Fruit fly (Drosophila melanogaster) whole organism, prepupa: ENCODE data around the gene Ir31a.
A peak's percentile ranks its signal among the peaks of the same experiment; 100 is the strongest.

Source experiments
- CG10631 ChIP-seq: fragments of 200-800 bp; sonication (Bioruptor generic); optimal IDR thresholded peaks from 2 replicates; lab custom pipeline; 2016; ENCODE audit warnings: missing biosample characterization, missing genetic modification characterization
- CG10669 ChIP-seq: fragments of 200-800 bp; sonication (Bioruptor generic); optimal IDR thresholded peaks from 3 replicates; lab custom pipeline; 2018; ENCODE audit warnings: missing biosample characterization, mild to moderate bottlenecking, missing genetic modification characterization, moderate library complexity
- CG11762 ChIP-seq: fragments of 200-800 bp; sonication (Bioruptor generic); optimal IDR thresholded peaks from 3 replicates; lab custom pipeline; 2016; ENCODE audit warnings: missing biosample characterization, missing genetic modification characterization; ENCODE audit not compliant: insufficient read depth
- CG11902 ChIP-seq: fragments of 200-800 bp; sonication (Bioruptor generic); optimal IDR thresholded peaks from 3 replicates; lab custom pipeline; 2016; ENCODE audit warnings: missing biosample characterization, missing genetic modification characterization
- CG15336 ChIP-seq: fragments of 200-800 bp; sonication (Bioruptor generic); IDR thresholded peaks from 2 replicates; pipeline ENCODE4 v1.3.6; 2022; ENCODE audit warnings: missing biosample characterization, missing genetic modification characterization
- CG1621 ChIP-seq: fragments of 200-800 bp; sonication (Bioruptor generic); optimal IDR thresholded peaks from 3 replicates; lab custom pipeline; 2018; ENCODE audit warnings: missing biosample characterization, mild to moderate bottlenecking, missing genetic modification characterization
- CG16779 ChIP-seq: fragments of 200-800 bp; sonication (Bioruptor generic); optimal IDR thresholded peaks from 3 replicates; lab custom pipeline; 2017; ENCODE audit warnings: missing biosample characterization, mild to moderate bottlenecking, missing genetic modification characterization
- CG3032 ChIP-seq: fragments of 200-800 bp; optimal IDR thresholded peaks from 2 replicates; lab custom pipeline; 2019; ENCODE audit warnings: missing biosample characterization, mild to moderate bottlenecking, missing genetic modification characterization, moderate library complexity
- CG32006 ChIP-seq: fragments of 200-800 bp; sonication (Bioruptor generic); optimal IDR thresholded peaks from 3 replicates; lab custom pipeline; 2017; ENCODE audit warnings: missing biosample characterization, mild to moderate bottlenecking, missing genetic modification characterization
- CG34406 ChIP-seq: fragments of 200-800 bp; sonication (Bioruptor generic); optimal IDR thresholded peaks from 3 replicates; lab custom pipeline; 2016; ENCODE audit warnings: missing biosample characterization, missing genetic modification characterization
- CG4318 ChIP-seq: fragments of 200-800 bp; sonication (Bioruptor generic); optimal IDR thresholded peaks from 3 replicates; lab custom pipeline; 2017; ENCODE audit warnings: missing biosample characterization, mild to moderate bottlenecking, missing genetic modification characterization
- CG6163 ChIP-seq: fragments of 200-800 bp; sonication (Bioruptor generic); IDR thresholded peaks from 3 replicates; pipeline ENCODE4 v1.3.6; 2022; ENCODE audit warnings: missing biosample characterization, missing genetic modification characterization
- CG6276 ChIP-seq: fragments of 200-800 bp; sonication (Bioruptor generic); optimal IDR thresholded peaks from 2 replicates; lab custom pipeline; 2017; ENCODE audit warnings: missing biosample characterization, mild to moderate bottlenecking, missing genetic modification characterization
- CG6792 ChIP-seq: fragments of 200-800 bp; sonication (Bioruptor generic); optimal IDR thresholded peaks from 3 replicates; lab custom pipeline; 2016; ENCODE audit warnings: missing biosample characterization, missing genetic modification characterization
- CG6808 ChIP-seq: fragments of 200-800 bp; sonication (Bioruptor generic); optimal IDR thresholded peaks from 3 replicates; lab custom pipeline; 2017; ENCODE audit warnings: missing biosample characterization, missing genetic modification characterization, mild to moderate bottlenecking, moderate library complexity, missing genetic modification reagents
- CG6854 ChIP-seq: fragments of 200-800 bp; sonication (Bioruptor generic); optimal IDR thresholded peaks from 2 replicates; lab custom pipeline; 2017; ENCODE audit warnings: missing biosample characterization, mild to moderate bottlenecking, missing genetic modification characterization
- CG7368 ChIP-seq: fragments of 200-800 bp; sonication (Bioruptor generic); optimal IDR thresholded peaks from 3 replicates; lab custom pipeline; 2016; ENCODE audit warnings: missing biosample characterization, missing genetic modification characterization
- CG8632 ChIP-seq: fragments of 200-800 bp; sonication (Bioruptor generic); optimal IDR thresholded peaks from 3 replicates; lab custom pipeline; 2016; ENCODE audit warnings: missing biosample characterization, missing genetic modification characterization
- CG9139 ChIP-seq: fragments of 200-800 bp; sonication (Bioruptor generic); optimal IDR thresholded peaks from 3 replicates; lab custom pipeline; 2017; ENCODE audit warnings: missing biosample characterization, mild to moderate bottlenecking, missing genetic modification characterization
- Eip78C ChIP-seq: fragments of 200-800 bp; sonication (Bioruptor generic); peaks from one replicate; lab custom pipeline; 2016; ENCODE audit warnings: missing biosample characterization, missing genetic modification characterization
- Eip93F ChIP-seq: fragments of 200-800 bp; sonication (Bioruptor generic); optimal IDR thresholded peaks from 2 replicates; lab custom pipeline; 2016; ENCODE audit warnings: missing biosample characterization, mild to moderate bottlenecking, missing genetic modification characterization
- Ets21C ChIP-seq: fragments of 200-800 bp; sonication (Bioruptor generic); optimal IDR thresholded peaks from 3 replicates; lab custom pipeline; 2016; ENCODE audit warnings: missing biosample characterization, missing genetic modification characterization
- Ets96B ChIP-seq: fragments of 200-800 bp; optimal IDR thresholded peaks from 2 replicates; lab custom pipeline; 2019; ENCODE audit warnings: missing biosample characterization, mild to moderate bottlenecking, missing genetic modification characterization, moderate library complexity
- Gug ChIP-seq: fragments of 200-800 bp; sonication (Bioruptor generic); IDR thresholded peaks from 2 replicates; pipeline ENCODE4 v1.3.6; 2022; ENCODE audit warnings: missing biosample characterization, missing genetic modification characterization
- Hr39 ChIP-seq: fragments of 200-800 bp; sonication (Bioruptor generic); optimal IDR thresholded peaks from 2 replicates; lab custom pipeline; 2016; ENCODE audit warnings: missing biosample characterization, missing genetic modification characterization
- Hr4 ChIP-seq: fragments of 200-800 bp; sonication (Bioruptor generic); optimal IDR thresholded peaks from 3 replicates; lab custom pipeline; 2016; ENCODE audit warnings: missing biosample characterization, missing genetic modification characterization
- Lpt ChIP-seq: fragments of 200-800 bp; sonication (Bioruptor generic); optimal IDR thresholded peaks from 3 replicates; lab custom pipeline; 2016; ENCODE audit warnings: missing biosample characterization, missing genetic modification characterization
- Met ChIP-seq: fragments of 200-800 bp; sonication (Bioruptor generic); optimal IDR thresholded peaks from 3 replicates; lab custom pipeline; 2016; ENCODE audit warnings: missing biosample characterization, missing genetic modification characterization
- OdsH ChIP-seq: fragments of 200-800 bp; sonication (Bioruptor generic); optimal IDR thresholded peaks from 3 replicates; lab custom pipeline; 2016; ENCODE audit warnings: missing biosample characterization, missing genetic modification characterization
- Smox ChIP-seq: fragments of 200-800 bp; sonication (Bioruptor generic); optimal IDR thresholded peaks from 3 replicates; lab custom pipeline; 2016; ENCODE audit warnings: missing biosample characterization, missing genetic modification characterization
- Sox102F ChIP-seq: fragments of 200-800 bp; sonication (Bioruptor generic); optimal IDR thresholded peaks from 2 replicates; lab custom pipeline; 2016; ENCODE audit warnings: missing biosample characterization, mild to moderate bottlenecking, missing genetic modification characterization
- Sox15 ChIP-seq: fragments of 200-800 bp; sonication (Bioruptor generic); optimal IDR thresholded peaks from 3 replicates; lab custom pipeline; 2016; ENCODE audit warnings: missing biosample characterization, missing genetic modification characterization
- achi ChIP-seq: fragments of 200-800 bp; sonication (Bioruptor generic); optimal IDR thresholded peaks from 3 replicates; lab custom pipeline; 2016; ENCODE audit warnings: missing biosample characterization, missing genetic modification characterization
- acj6 ChIP-seq: fragments of 200-800 bp; sonication (Bioruptor generic); optimal IDR thresholded peaks from 3 replicates; lab custom pipeline; 2016; ENCODE audit warnings: missing biosample characterization, missing genetic modification characterization
- dac ChIP-seq: fragments of 200-800 bp; sonication (Bioruptor generic); optimal IDR thresholded peaks from 2 replicates; lab custom pipeline; 2017; ENCODE audit warnings: missing biosample characterization, mild to moderate bottlenecking, missing genetic modification characterization
- dsx ChIP-seq: fragments of 200-800 bp; optimal IDR thresholded peaks from 3 replicates; lab custom pipeline; 2019; ENCODE audit warnings: missing biosample characterization, mild to moderate bottlenecking, missing genetic modification characterization, moderate library complexity; ENCODE audit not compliant: poor library complexity, severe bottlenecking
- eg ChIP-seq: fragments of 200-800 bp; sonication (Bioruptor generic); IDR thresholded peaks from 3 replicates; pipeline ENCODE4 v1.3.6; 2022; ENCODE audit warnings: missing biosample characterization, missing genetic modification characterization
- esn ChIP-seq: fragments of 200-800 bp; sonication (Bioruptor generic); optimal IDR thresholded peaks from 2 replicates; lab custom pipeline; 2016; ENCODE audit warnings: missing biosample characterization, mild to moderate bottlenecking, missing genetic modification characterization, moderate library complexity
- fd59A ChIP-seq: fragments of 200-800 bp; sonication (Bioruptor generic); optimal IDR thresholded peaks from 2 replicates; lab custom pipeline; 2017; ENCODE audit warnings: missing biosample characterization, mild to moderate bottlenecking, missing genetic modification characterization, missing genetic modification reagents
- lz ChIP-seq: fragments of 200-800 bp; sonication (Bioruptor generic); optimal IDR thresholded peaks from 3 replicates; lab custom pipeline; 2016; ENCODE audit warnings: missing biosample characterization, missing genetic modification characterization
- pdm3 ChIP-seq: fragments of 200-800 bp; sonication (Bioruptor generic); optimal IDR thresholded peaks from 3 replicates; lab custom pipeline; 2016; ENCODE audit warnings: missing biosample characterization, missing genetic modification characterization
- salr ChIP-seq, 2 experiments: fragments of 200-800 bp; sonication (Bioruptor generic); optimal IDR thresholded peaks; 3 replicates each; lab custom pipeline; 2016 to 2018; ENCODE audit warnings: missing biosample characterization in 2 of 2, missing genetic modification characterization in 2 of 2, mild to moderate bottlenecking in 1 of 2
- spab ChIP-seq: fragments of 200-800 bp; sonication (Bioruptor generic); optimal IDR thresholded peaks from 2 replicates; lab custom pipeline; 2017; ENCODE audit warnings: missing biosample characterization, mild to moderate bottlenecking, missing genetic modification characterization, missing genetic modification reagents
- svp ChIP-seq: fragments of 200-800 bp; sonication (Bioruptor generic); peaks from one replicate; lab custom pipeline; 2016; ENCODE audit warnings: missing biosample characterization, missing genetic modification characterization
- topi ChIP-seq: fragments of 200-800 bp; sonication (Bioruptor generic); optimal IDR thresholded peaks from 3 replicates; lab custom pipeline; 2016; ENCODE audit warnings: missing biosample characterization, missing genetic modification characterization
- vri ChIP-seq: fragments of 200-800 bp; sonication (Bioruptor generic); optimal IDR thresholded peaks from 3 replicates; lab custom pipeline; 2016; ENCODE audit warnings: missing biosample characterization, mild to moderate bottlenecking, missing genetic modification characterization

The Ir31a gene

dm6 chr2L:10381890-10382450, 23.4 kb upstream of the Ir31a start, which contains the start of gene CG5096 (continued):
- TF ChIP-seq Ets96B (tag; lab: Kevin White, UChicago) (peak; percentile 62), CG16779 (tag; lab: Kevin White, UChicago) (no peak), CG10669 (GFP tag; lab: Kevin White, UChicago) (peak; percentile 51), pdm3 (GFP tag; lab: Kevin White, UChicago) (no peak), salr (GFP tag; optimal IDR thresholded peaks at IDR 0.05; lab: Kevin White, UChicago) (no peak), Sox15 (no peak), Eip93F (GFP tag; lab: Kevin White, UChicago) (peak; percentile 81), dsx (GFP tag; lab: Kevin White, UChicago) (peak; percentile 29), fd59A (GFP tag; lab: Kevin White, UChicago) (no peak), Eip78C (GFP tag; lab: Kevin White, UChicago) (peak; percentile 92), Ets21C (GFP tag; lab: Kevin White, UChicago) (peak; percentile 37), CG6163 (GFP tag; lab: Robert Waterston, UW) (no peak), CG6854 (GFP tag; lab: Kevin White, UChicago) (no peak), dac (GFP tag; lab: Kevin White, UChicago) (no peak), esn (GFP tag; lab: Kevin White, UChicago) (peak; percentile 81), Hr4 (GFP tag; lab: Kevin White, UChicago) (peak; percentile 54), Gug (GFP tag; lab: Robert Waterston, UW) (no peak; the same call in 1 of the 2 replicates), CG15336 (GFP tag; lab: Robert Waterston, UW) (peak; percentile 67), Sox102F (GFP tag; lab: Kevin White, UChicago) (no peak), CG7368 (peak; percentile 51), CG6808 (GFP tag; lab: Kevin White, UChicago) (no peak), CG11762 (GFP tag; lab: Kevin White, UChicago) (peak; percentile 34), CG1621 (tag; lab: Kevin White, UChicago) (no peak), CG6792 (GFP tag; lab: Kevin White, UChicago) (peak; percentile 69), CG9139 (GFP tag; lab: Kevin White, UChicago) (no peak), spab (no peak), vri (GFP tag; lab: Kevin White, UChicago) (no peak), CG32006 (GFP tag; lab: Kevin White, UChicago) (no peak), Smox (GFP tag; lab: Kevin White, UChicago) (no peak), Met (GFP tag; lab: Kevin White, UChicago) (peak; percentile 80), CG34406 (GFP tag; lab: Kevin White, UChicago) (peak; percentile 73), svp (GFP tag; lab: Kevin White, UChicago) (no peak), OdsH (GFP tag; lab: Kevin White, UChicago) (peak; percentile 55), acj6 (GFP tag; lab: Kevin White, UChicago) (peak; percentile 60), CG6276 (GFP tag; lab: Kevin White, UChicago) (no peak), achi (GFP tag; lab: Kevin White, UChicago) (no peak)

- TF ChIP-seq topi (GFP tag; lab: Kevin White, UChicago) (peak; percentile 74), Lpt (GFP tag; lab: Kevin White, UChicago) (peak; percentile 48), achi (GFP tag; lab: Kevin White, UChicago) (peak; percentile 63), CG6792 (GFP tag; lab: Kevin White, UChicago) (peak; percentile 53), lz (GFP tag; lab: Kevin White, UChicago) (peak; percentile 61), OdsH (GFP tag; lab: Kevin White, UChicago) (peak; percentile 78), CG16779 (tag; lab: Kevin White, UChicago) (no peak), CG11902 (GFP tag; lab: Kevin White, UChicago) (peak; percentile 56), fd59A (GFP tag; lab: Kevin White, UChicago) (no peak), acj6 (GFP tag; lab: Kevin White, UChicago) (peak; percentile 68), Ets96B (tag; lab: Kevin White, UChicago) (peak; percentile 68), CG15336 (GFP tag; lab: Robert Waterston, UW) (peak; percentile 65), Eip78C (GFP tag; lab: Kevin White, UChicago) (peak; percentile 91), Eip93F (GFP tag; lab: Kevin White, UChicago) (no peak), vri (GFP tag; lab: Kevin White, UChicago) (no peak), Hr39 (GFP tag; lab: Kevin White, UChicago) (peak; percentile 71), CG7368 (peak; percentile 22), Ets21C (GFP tag; lab: Kevin White, UChicago) (peak; percentile 59), CG1621 (tag; lab: Kevin White, UChicago) (no peak), CG6163 (GFP tag; lab: Robert Waterston, UW) (no peak), eg (GFP tag; lab: Robert Waterston, UW) (no peak; the same call in 1 of the 3 replicates), CG4318 (GFP tag; lab: Kevin White, UChicago) (peak; percentile 57), CG10631 (GFP tag; lab: Kevin White, UChicago) (peak; percentile 72), CG10669 (GFP tag; lab: Kevin White, UChicago) (peak; percentile 67), CG8632 (GFP tag; lab: Kevin White, UChicago) (peak; percentile 51), CG3032 (tag; lab: Kevin White, UChicago) (peak; percentile 71), CG34406 (GFP tag; lab: Kevin White, UChicago) (peak; percentile 55)
These were observed 19.1 kb upstream of the Ir31a start, which contains the start of the genes Cdk1 and mRpS7 for dm6 chr2L:10386208-10386805. TSS of gene Cdk1 (minus strand) at chr2L:10386262. TSS of gene mRpS7 (plus strand) at chr2L:10386662.
